Worm (Caenorhabditis elegans) whole organism, young adult: Measurements from ENCODE around the gene Y43B11AR.1.

ENCODE experiments used
- T26A5.8 ChIP-seq: sonication (generic microtip); optimal IDR thresholded peaks from 2 replicates; lab custom pipeline; 2016; ENCODE audit warnings: missing genetic modification characterization, missing compliant biosample characterization
- ama-1 ChIP-seq, 3 experiments: fragments of 150-350 bp in 1 of 3; sonication (generic microtip) in 2 of 3; optimal IDR thresholded peaks; 2 replicates each; lab custom pipeline; 2014 to 2018; ENCODE audit warnings: missing biosample characterization in 2 of 3, missing genetic modification characterization in 2 of 3, missing genetic modification reagents in 2 of 3
- ceh-100 ChIP-seq: fragments of 200-800 bp; sonication (Bioruptor generic); IDR thresholded peaks from 2 replicates; pipeline ENCODE4 v1.3.6; 2022; ENCODE audit warnings: missing genetic modification reagents, missing genetic modification characterization, missing compliant biosample characterization
- die-1 ChIP-seq: sonication (generic microtip); optimal IDR thresholded peaks from 2 replicates; lab custom pipeline; 2016; ENCODE audit warnings: missing genotype, mild to moderate bottlenecking, missing genetic modification characterization, missing compliant biosample characterization
- ets-4 ChIP-seq: fragments of 200-800 bp; sonication (Bioruptor generic); optimal IDR thresholded peaks from 2 replicates; lab custom pipeline; 2018; ENCODE audit warnings: mild to moderate bottlenecking, missing genetic modification characterization, missing compliant biosample characterization
- hrde-1 ChIP-seq: sonication (generic microtip); optimal IDR thresholded peaks from 2 replicates; lab custom pipeline; 2016; ENCODE audit warnings: missing genetic modification characterization, mild to moderate bottlenecking, missing compliant biosample characterization, moderate library complexity, missing genotype, missing genetic modification reagents, borderline replicate concordance
- lin-26 ChIP-seq: fragments of 200-800 bp; sonication (Bioruptor generic); IDR thresholded peaks from 2 replicates; pipeline ENCODE4 v1.3.6; 2022; ENCODE audit warnings: missing genetic modification reagents, missing genetic modification characterization, missing compliant biosample characterization
- mxl-1 ChIP-seq: sonication (generic microtip); optimal IDR thresholded peaks from 2 replicates; lab custom pipeline; 2016; ENCODE audit warnings: missing genetic modification characterization, missing compliant biosample characterization
- pha-4 ChIP-seq: fragments of 150-350 bp; sonication (generic microtip); optimal IDR thresholded peaks from 2 replicates; lab custom pipeline; 2014; ENCODE audit warnings: missing biosample characterization, missing genetic modification reagents, missing genetic modification characterization
- snpc-4 ChIP-seq, 5 experiments: fragments of 150-350 bp in 1 of 5; sonication (generic microtip) in 4 of 5; optimal IDR thresholded peaks; 2 replicates each; lab custom pipeline; 2014 to 2018; ENCODE audit warnings: missing genetic modification characterization in 5 of 5, missing biosample characterization in 3 of 5, antibody characterized with exemption in 2 of 5, mild to moderate bottlenecking in 2 of 5, missing compliant biosample characterization in 2 of 5, missing genotype in 2 of 5, moderate library complexity in 2 of 5, missing genetic modification reagents in 1 of 5
- ztf-28 ChIP-seq: fragments of 200-800 bp; sonication (Bioruptor generic); IDR thresholded peaks from 2 replicates; pipeline ENCODE4 v1.3.6; 2022; ENCODE audit warnings: missing genetic modification reagents, missing genetic modification characterization, missing compliant biosample characterization

- no peak for TF ChIP-seq T26A5.8 (tag; lab: Kevin White, UChicago)
- TF ChIP-seq pha-4 (tag; lab: Kevin White, UChicago), result no peak
- TF ChIP-seq ets-4 (GFP tag; lab: Kevin White, UChicago), result no peak
- no peak for TF ChIP-seq mxl-1
- TF ChIP-seq ceh-100, result no peak
- no peak for TF ChIP-seq lin-26 (GFP tag; lab: Robert Waterston, UW)
- no peak for TF ChIP-seq ztf-28 (GFP tag; lab: Robert Waterston, UW)
- no peak for TF ChIP-seq snpc-4 (GFP tag; optimal IDR thresholded peaks at IDR 0.05; lab: Kevin White, UChicago)
- no peak for TF ChIP-seq snpc-4 (tag; optimal IDR thresholded peaks at IDR 0.05; lab: Kevin White, UChicago)
- no peak for TF ChIP-seq hrde-1 (tag; lab: Kevin White, UChicago)
- TF ChIP-seq die-1 (tag; lab: Kevin White, UChicago), result no peak
- no peak for TF ChIP-seq ama-1 (optimal IDR thresholded peaks at IDR 0.05; lab: Kevin White, UChicago)
- TF ChIP-seq ama-1 (GFP tag; optimal IDR thresholded peaks at IDR 0.05; lab: Kevin White, UChicago), result no peak
Observed at ce11 chrIV:7098509-7099065, 17.3 kb downstream of the Y43B11AR.1 start, which contains the start of gene ZC477.4.
